Fruit fly (Drosophila melanogaster): ENCODE data around the gene CG46311.

dm6 chrX:13530199-13530788, 33.3 kb upstream of the CG46311 start, which contains the start of gene CG44428:
- no peak for TF ChIP-seq rn (GFP tag; IDR thresholded peaks at IDR 0.05)
- TF ChIP-seq Snoo (tag; optimal IDR thresholded peaks at IDR 0.05), result no peak
- no peak for TF ChIP-seq CG12605 (GFP tag; IDR thresholded peaks at IDR 0.05)
- no peak for TF ChIP-seq CG13204 (GFP tag; optimal IDR thresholded peaks at IDR 0.05)
- TF ChIP-seq CG32121 (GFP tag; IDR thresholded peaks at IDR 0.05), result no peak
